Fruit fly (Drosophila melanogaster): ENCODE data around the gene CG3437.
A peak's percentile ranks its signal among the peaks of the same experiment; 100 is the strongest.

Gene CG3437

DNA sequence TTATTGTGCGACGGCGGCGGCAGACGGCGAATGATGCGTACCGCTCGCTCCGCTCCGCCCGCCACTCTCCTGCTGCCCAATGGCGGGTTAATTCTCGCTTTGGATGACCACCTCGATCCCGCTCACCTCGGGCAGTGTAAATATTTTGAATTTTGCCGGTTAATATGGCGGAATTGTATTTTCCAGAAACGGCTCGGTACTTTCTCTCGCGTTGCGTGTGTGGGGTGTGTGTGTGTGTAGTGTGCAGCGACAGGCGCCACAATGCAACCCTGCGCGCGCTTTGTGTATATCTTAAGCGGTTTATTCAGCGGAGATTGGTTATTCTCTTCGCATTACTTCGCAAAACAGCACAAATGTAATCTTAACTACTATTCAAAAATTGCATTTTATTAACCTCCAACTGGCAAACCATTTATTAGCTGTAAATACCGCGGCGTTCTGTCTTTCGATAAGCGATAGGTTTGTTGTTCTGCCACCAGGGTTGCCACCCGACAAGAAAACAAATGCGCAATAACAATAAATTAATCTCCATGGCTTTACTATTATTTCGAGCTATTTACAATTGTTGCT is 1.6 kb downstream of the CG3437 start, which contains the start of the genes phol and CG3552:
Gene phol, minus strand, starts transcription at position 463 of the 570 bp plus-strand sequence.
Gene CG3552, plus strand, starts transcription at position 500 of the 570 bp plus-strand sequence.
- no peak for TF ChIP-seq noc (tag; optimal IDR thresholded peaks at IDR 0.05)

DNA sequence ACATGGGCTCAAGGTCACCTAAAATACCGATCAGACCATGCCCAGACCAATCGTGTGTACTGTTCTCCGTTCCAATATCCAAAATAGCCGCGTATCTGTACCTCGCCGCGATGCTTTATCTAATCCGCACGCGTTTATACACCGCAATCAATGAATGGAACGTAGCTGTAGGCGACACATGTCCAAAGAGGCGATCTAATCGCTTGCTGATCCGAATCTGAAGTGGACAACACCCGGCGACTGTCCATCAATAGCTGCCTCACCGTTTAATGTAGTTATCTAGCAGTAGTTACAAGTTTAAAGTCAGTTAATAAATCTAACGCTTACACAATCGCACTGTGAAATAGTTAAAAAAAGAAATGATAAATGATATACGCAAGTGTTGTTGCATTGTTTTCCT is 5.0 kb downstream of the CG3437 start:
- no peak for TF ChIP-seq noc (tag; optimal IDR thresholded peaks at IDR 0.05)

DNA sequence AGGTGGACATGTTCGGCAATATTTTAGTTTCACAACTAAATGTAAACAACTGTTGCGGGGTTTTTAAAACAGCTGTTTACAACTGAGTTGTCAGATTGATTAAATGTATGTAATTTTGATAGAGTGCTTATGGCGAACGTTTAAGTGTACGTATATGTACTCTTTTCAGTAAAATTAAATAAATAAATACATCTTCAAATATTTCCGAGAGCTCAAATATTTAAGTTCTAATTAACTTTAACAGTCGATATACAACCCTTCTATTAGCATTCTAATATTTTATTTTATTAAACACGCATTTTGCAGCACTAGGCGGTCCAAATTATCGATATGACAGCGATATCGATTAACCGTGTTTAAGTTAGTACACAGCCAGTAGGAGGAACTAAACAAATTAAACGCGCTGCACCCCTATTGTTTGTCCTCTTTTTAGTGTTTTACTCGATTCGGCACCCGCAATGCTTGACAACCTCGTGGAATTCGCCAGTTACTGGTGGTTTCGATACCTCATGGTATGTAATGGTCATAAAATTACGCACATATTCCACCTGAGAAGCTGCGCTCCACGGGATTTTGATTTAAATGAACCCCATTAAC is 5.8 kb downstream of the CG3437 start, which contains the start of the genes CG3448 and ghi:
Gene CG3448, minus strand, starts transcription at position 51 of the 597 bp plus-strand sequence.
Gene ghi, plus strand, starts transcription at position 355 of the 597 bp plus-strand sequence.
- peak; percentile 56 for TF ChIP-seq noc (tag; optimal IDR thresholded peaks at IDR 0.05)

DNA sequence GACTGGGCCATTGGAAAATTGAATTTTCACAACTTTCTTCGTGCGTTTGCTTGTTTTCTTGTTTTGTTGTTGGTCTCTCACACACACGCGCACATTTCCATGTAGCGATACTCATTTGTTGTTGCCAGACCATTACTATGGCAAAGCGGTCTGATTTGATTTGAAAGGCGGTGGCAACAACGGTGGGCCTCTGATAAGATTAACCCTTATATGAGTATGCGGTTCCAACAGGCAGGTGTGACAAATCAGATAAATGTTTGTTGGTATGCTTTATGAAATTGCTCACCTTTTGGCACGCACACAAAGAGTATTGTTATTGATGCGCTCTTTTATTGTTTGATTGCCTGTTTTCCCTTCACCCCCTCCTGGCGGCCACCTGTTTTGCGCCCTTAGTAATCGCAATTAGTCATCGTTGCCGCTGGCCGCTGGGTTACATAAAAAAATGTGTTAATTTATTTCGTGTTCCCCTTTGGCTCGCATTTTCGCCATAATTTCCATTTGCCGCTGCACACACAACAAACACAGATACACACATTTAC is 10.2 kb downstream of the CG3437 start:
- peak; percentile 64 for TF ChIP-seq noc (tag; optimal IDR thresholded peaks at IDR 0.05)

DNA sequence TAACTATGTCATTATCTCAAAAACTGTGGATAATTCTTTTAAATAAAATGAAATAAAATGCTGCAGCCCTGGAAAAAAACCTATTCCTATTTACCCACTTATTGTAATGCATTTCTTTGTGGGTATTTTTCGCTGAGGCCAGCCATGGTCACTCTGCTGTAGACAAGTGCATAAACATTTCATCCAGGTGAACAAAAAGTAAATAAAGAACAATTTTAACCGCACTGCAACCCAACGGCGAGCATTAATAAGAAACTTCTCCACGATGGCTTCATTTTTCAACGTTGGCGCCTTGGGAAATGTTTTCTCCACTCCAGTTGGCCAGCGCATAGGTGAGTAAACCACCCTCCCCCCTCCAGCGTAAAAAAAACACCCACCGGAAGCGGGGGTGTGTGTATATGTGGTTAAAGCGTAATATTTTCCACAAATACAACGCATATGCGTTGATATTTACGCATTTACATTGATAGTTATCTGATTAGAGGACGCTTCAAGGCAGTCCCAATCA is 10.7 kb downstream of the CG3437 start, which contains the start of gene CG3529:
Gene CG3529, plus strand, starts transcription at position 134 of the 508 bp plus-strand sequence.
- TF ChIP-seq noc (tag; optimal IDR thresholded peaks at IDR 0.05) = peak; percentile 11

DNA sequence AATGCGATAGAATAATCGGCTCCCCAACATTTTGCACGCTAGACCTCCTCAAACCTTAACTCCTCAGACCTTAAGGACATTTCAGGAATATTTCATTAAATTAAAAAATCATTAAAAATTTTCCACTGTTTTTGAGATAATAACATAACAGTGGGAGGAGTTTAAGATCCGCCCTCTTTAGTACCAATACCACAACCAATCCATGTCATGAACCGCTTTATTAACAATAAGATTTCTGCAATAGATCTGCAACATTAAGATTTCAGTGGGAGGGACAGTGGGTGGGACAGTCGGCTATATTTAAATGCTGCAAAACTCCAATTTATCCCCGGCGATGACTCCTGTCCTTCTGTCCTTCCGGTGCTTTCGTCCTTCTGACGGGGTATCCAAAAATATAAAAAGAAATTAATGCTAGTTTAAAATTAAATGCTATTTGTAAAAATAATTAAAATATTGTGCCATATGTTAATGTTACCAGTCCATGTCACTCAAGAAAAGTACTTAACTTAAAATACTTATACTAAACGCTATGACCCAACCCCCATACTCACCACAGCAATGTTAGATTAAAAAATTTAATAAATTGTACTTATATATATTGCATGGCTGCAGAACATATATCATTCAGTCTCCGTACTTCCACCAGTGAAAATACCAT is 14.7 kb downstream of the CG3437 start, which contains the start of gene Srg3:
Gene Srg3, plus strand, starts transcription at position 608 of the 658 bp plus-strand sequence.
- no peak for TF ChIP-seq noc (tag; optimal IDR thresholded peaks at IDR 0.05)

DNA sequence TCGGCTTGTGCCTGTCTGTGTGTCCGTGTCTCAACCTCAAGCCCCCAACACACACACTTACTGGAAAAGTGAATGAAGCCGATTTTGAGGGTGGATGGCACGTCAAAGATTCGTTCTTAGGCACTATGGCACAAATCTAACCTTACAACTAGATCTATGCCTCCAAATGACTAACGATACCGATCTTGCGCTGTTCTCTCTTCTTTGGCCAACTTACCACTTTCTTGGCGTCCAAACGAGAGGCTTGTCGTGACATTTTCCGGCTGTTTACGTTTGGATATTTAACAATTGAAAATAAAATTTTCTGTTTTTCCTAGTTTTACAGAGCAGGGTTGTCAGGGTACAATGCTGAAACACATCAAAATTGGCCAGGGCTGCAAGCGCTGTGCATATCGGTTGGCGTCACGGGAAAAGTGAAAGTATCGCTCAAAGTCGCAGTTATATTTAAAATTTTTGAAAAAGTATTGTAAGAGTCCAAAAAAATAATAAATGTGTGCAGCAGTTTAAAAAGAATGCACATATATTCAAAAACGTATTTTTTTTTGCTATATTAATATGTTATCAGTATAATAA is 15.5 kb downstream of the CG3437 start, which contains the start of the genes Bet3 and Nf-YA:
Gene Bet3, minus strand, starts transcription at position 361 of the 573 bp plus-strand sequence.
Gene Nf-YA, minus strand, starts transcription at position 361 of the 573 bp plus-strand sequence.
- no peak for TF ChIP-seq noc (tag; optimal IDR thresholded peaks at IDR 0.05)

DNA sequence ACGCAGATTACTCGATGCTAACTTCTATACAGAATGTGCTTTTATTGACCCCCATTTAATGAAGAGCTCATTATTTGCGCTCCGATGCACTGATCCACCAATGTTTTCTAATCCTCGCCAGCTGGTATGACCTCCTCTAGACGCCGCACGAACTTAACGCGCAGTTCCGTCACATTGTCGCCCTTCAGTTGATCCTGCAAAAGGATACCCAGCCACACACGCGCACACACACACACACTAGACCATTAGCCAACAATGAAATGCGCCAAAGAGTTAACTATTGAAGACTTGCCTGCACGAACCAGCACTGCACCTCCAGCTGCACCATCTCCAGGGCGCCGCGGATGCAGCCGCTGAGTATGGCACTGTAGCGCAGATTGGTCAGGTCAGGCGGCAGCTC is 18.6 kb downstream of the CG3437 start:
- TF ChIP-seq noc (tag; optimal IDR thresholded peaks at IDR 0.05) = no peak

DNA sequence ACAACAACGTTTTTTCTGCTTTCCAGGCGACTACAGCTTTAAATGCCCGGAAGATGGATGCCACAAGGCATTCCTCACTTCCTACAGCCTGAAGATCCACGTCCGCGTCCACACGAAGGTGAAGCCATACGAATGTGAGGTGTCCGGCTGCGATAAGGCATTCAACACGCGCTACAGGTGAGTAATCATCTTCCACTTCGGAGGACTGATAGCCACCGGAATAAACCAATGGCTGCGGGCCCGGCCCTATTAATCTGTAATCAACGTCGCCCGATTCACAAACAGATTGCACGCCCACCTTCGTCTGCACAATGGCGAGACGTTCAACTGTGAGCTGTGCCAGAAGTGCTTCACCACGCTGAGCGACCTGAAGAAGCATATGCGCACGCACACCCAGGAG is 21.6 kb downstream of the CG3437 start:
- no peak for TF ChIP-seq noc (tag; optimal IDR thresholded peaks at IDR 0.05)

DNA sequence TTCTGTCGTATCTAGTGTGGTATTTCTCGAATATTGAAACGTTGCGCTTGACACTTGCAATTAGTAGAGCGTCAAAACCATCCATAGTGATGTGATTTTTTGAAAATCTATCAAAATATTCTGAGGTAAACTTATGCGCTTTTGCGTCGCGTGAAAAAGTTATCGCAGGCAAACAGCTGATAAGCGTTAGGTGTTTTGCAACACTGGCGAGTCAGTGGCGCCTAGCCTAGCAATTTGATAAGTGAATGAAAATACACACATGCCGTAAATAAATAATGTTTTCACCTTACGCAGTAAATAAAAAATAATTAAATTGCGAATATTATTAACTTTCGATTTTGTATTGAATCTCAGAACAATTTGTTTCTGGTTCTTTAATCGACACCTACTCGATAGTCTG is 22.2 kb downstream of the CG3437 start, which contains the start of gene CG42526:
Gene CG42526, minus strand, starts transcription at position 85 of the 400 bp plus-strand sequence.
- no peak for TF ChIP-seq noc (tag; optimal IDR thresholded peaks at IDR 0.05)

DNA sequence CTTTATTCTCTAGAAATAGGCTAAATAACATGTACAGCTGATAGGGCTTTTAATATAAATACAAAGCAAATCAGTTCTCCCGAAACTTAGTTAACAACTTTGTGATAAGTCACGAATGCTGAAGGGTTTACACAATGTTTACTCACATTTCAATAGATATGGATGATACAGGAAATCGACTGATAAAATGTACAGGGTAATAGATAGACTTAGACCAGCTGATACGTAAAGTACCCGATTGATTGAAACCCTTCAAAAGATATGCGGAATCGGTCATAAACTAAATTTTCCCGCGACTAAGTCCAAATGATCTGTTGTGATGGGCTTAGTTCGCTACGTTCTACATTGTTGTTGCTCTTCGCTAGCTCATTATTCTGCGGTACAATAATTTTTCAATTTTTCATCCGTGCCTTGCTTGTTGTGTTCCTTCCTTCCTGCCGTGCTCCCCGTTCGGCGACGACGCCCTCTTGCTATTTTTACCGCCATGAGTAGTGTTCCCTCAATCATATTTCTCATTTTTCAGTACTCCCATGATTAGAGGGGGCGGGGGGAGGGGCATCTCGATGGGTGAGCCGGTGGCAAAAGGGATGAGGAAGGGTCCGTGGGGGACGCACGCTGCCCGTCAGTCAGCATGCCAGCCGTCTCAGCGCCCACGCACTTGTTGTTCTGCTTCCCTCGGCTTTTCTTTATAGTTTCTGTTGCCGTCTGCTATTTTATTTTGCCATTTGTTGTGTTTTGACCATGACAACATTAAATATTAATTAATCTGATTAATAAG is 24.5 kb downstream of the CG3437 start:
- no peak for TF ChIP-seq noc (tag; optimal IDR thresholded peaks at IDR 0.05)

DNA sequence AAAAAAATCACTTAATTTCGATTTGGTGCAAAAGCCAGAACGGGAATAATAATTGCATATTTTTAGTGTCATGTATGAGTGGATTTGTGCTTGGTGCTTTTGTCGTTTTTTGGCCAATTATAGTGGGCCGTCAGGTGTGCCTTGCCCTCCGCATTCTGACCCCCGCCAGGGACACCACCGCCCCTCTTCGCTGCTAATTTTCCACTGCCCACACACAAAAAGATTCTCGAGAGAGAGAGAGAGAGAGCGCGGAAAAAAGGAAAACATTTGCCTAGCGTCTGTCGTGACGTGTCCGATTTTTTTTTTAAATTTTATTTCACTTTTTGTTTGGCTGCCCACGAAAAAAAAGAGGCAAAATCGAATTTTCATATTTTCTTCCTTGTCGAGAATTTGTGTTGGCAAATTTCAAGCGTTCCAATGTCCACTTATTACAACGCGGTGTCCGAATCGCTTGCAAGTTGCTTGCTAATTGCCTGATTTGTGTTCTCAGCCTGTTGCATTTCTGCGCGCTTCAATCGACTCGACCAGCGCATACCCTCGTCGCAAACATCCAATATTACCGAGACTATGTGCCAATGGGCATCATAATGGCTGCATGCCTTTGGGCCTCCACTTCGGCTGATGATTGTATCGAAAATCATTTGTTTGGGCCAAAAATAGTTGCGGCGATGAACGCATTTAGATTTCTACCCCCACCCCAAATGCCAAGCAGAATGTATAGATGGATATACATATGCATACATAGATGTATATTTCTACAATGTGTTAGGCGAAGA is 25.4 kb downstream of the CG3437 start:
- no peak for TF ChIP-seq noc (tag; optimal IDR thresholded peaks at IDR 0.05)

DNA sequence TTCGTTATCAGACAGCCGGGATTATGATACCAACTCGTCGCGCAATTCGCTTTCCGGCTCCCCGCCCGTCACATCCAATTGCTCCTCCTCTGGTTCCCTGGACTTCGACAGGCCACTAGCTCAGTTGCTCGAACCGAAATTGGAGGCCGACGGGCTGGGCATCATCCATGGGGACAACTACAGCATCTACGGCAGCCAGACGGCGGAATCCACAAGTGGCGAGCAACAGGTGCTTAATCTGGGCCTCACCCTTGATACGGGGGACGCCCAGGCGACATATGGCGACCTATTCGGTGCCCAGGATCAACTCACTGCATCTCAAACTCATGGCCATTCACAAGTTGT is 26.9 kb downstream of the CG3437 start:
- TF ChIP-seq noc (tag; optimal IDR thresholded peaks at IDR 0.05) = no peak

All from whole organism, larva.